Worm (Caenorhabditis elegans): ENCODE data around the gene spl-1.

DNA sequence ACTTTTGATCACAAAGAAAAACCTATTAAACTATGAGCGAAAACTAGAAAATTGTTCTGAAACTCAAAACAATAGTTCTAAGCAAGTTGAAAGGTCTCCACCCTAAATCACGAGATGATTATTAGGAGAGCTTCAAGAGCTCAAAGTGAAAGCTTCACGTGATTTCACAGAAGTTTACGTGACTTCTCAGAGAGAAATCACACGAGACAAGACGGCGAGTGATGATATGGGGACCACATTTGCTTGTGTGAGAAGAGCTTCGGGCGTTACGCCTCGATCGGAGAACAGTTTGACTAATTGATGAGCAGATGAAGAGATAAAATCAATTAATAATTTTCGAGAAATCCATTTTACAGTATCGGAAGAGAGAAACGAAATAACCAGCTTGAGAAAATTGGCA, 18.0 kb downstream of the spl-1 start:
- TF ChIP-seq ets-4 (GFP tag; optimal IDR thresholded peaks at IDR 0.05) (no peak), lin-40 (tag; optimal IDR thresholded peaks at IDR 0.05) (no peak), ztf-28 (GFP tag; IDR thresholded peaks at IDR 0.05) (no peak), hsf-1 (GFP tag; IDR thresholded peaks at IDR 0.05) (no peak), mel-28 (tag; optimal IDR thresholded peaks at IDR 0.05; ENCODE audit: borderline replicate concordance) (no peak), lin-35 (GFP tag; optimal IDR thresholded peaks at IDR 0.05) (no peak), nfya-1 (tag; optimal IDR thresholded peaks at IDR 0.05; ENCODE audit: borderline replicate concordance, insufficient read depth) (no peak)

Data from whole organism, young adult.